Fruit fly (Drosophila melanogaster) whole organism, embryonic: ENCODE results near the gene Dic2.
A peak's percentile ranks its signal among the peaks of the same experiment; 100 is the strongest.

Experiments used
- Ada2b ChIP-seq: fragments of 200-800 bp; sonication (Bioruptor generic); IDR thresholded peaks from 2 replicates; pipeline ENCODE4 v1.3.6; 2022; ENCODE audit warnings: missing biosample characterization, missing genetic modification characterization
- Atf6 ChIP-seq: fragments of 200-800 bp; sonication (Bioruptor generic); IDR thresholded peaks from 2 replicates; pipeline ENCODE4 v1.3.6; 2022; ENCODE audit warnings: missing biosample characterization, missing genetic modification characterization
- CG10274 ChIP-seq: fragments of 200-800 bp; sonication (Bioruptor generic); optimal IDR thresholded peaks from 3 replicates; lab custom pipeline; 2017; ENCODE audit warnings: missing biosample characterization, mild to moderate bottlenecking, missing genetic modification characterization
- CG14965 ChIP-seq: fragments of 200-800 bp; sonication (Bioruptor generic); optimal IDR thresholded peaks from 2 replicates; lab custom pipeline; 2016; ENCODE audit warnings: missing biosample characterization, missing genetic modification characterization, borderline replicate concordance
- CG15073 ChIP-seq: fragments of 200-800 bp; sonication (Bioruptor generic); optimal IDR thresholded peaks from 2 replicates; lab custom pipeline; 2016; ENCODE audit warnings: missing biosample characterization, missing genetic modification characterization
- CG16779 ChIP-seq: fragments of 200-800 bp; sonication (Bioruptor generic); IDR thresholded peaks from 2 replicates; pipeline ENCODE4 v1.3.6; 2022; ENCODE audit warnings: missing biosample characterization, missing genetic modification characterization
- CG16863 ChIP-seq: fragments of 200-800 bp; sonication (Bioruptor generic); optimal IDR thresholded peaks from 3 replicates; lab custom pipeline; 2016; ENCODE audit warnings: missing biosample characterization, missing genetic modification characterization
- CG17568 ChIP-seq: fragments of 200-800 bp; sonication (Bioruptor generic); optimal IDR thresholded peaks from 2 replicates; lab custom pipeline; 2018; ENCODE audit warnings: missing biosample characterization, mild to moderate bottlenecking, missing genetic modification characterization, moderate library complexity
- CG17912 ChIP-seq: fragments of 200-800 bp; sonication (Bioruptor generic); optimal IDR thresholded peaks from 2 replicates; lab custom pipeline; 2018; ENCODE audit warnings: missing biosample characterization, mild to moderate bottlenecking, missing genetic modification characterization
- CG1832 ChIP-seq: fragments of 200-800 bp; sonication (Bioruptor generic); optimal IDR thresholded peaks from 2 replicates; lab custom pipeline; 2017; ENCODE audit warnings: missing biosample characterization, mild to moderate bottlenecking, missing genetic modification characterization, inconsistent platforms
- CG18619 ChIP-seq: fragments of 200-800 bp; sonication (Bioruptor generic); optimal IDR thresholded peaks from 3 replicates; lab custom pipeline; 2017; ENCODE audit warnings: missing biosample characterization, mild to moderate bottlenecking, missing genetic modification characterization
- CG2889 ChIP-seq: fragments of 200-800 bp; sonication (Bioruptor generic); IDR thresholded peaks from 3 replicates; pipeline ENCODE4 v1.3.6; 2022; ENCODE audit warnings: missing biosample characterization, missing genetic modification characterization
- CG34224 ChIP-seq: fragments of 200-800 bp; sonication (Bioruptor generic); IDR thresholded peaks from 3 replicates; pipeline ENCODE4 v1.3.6; 2022; ENCODE audit warnings: missing biosample characterization, missing genetic modification characterization; ENCODE audit not compliant: partially characterized antibody
- CG34376 ChIP-seq: fragments of 200-800 bp; sonication (Bioruptor generic); optimal IDR thresholded peaks from 2 replicates; lab custom pipeline; 2018; ENCODE audit warnings: missing biosample characterization, mild to moderate bottlenecking, missing genetic modification characterization
- CG4617 ChIP-seq: fragments of 200-800 bp; sonication (Bioruptor generic); optimal IDR thresholded peaks from 3 replicates; lab custom pipeline; 2016; ENCODE audit warnings: missing biosample characterization, missing genetic modification characterization, borderline replicate concordance
- CG6813 ChIP-seq: fragments of 200-800 bp; sonication (Bioruptor generic); optimal IDR thresholded peaks from 2 replicates; lab custom pipeline; 2017; ENCODE audit warnings: missing biosample characterization, missing genetic modification characterization, mild to moderate bottlenecking, moderate library complexity, missing genetic modification reagents
- CG7271 ChIP-seq: fragments of 200-800 bp; sonication (Bioruptor generic); optimal IDR thresholded peaks from 2 replicates; lab custom pipeline; 2018; ENCODE audit warnings: missing biosample characterization, mild to moderate bottlenecking, missing genetic modification characterization, moderate library complexity
- CG8944 ChIP-seq: fragments of 200-800 bp; sonication (Bioruptor generic); optimal IDR thresholded peaks from 3 replicates; lab custom pipeline; 2016; ENCODE audit warnings: missing biosample characterization, missing genetic modification characterization
- CG9797 ChIP-seq: fragments of 200-800 bp; sonication (Bioruptor generic); optimal IDR thresholded peaks from 3 replicates; lab custom pipeline; 2018; ENCODE audit warnings: missing biosample characterization, mild to moderate bottlenecking, missing genetic modification characterization
- Chrac-16 ChIP-seq: fragments of 200-800 bp; sonication (Bioruptor generic); optimal IDR thresholded peaks from 3 replicates; lab custom pipeline; 2016; ENCODE audit warnings: missing biosample characterization, missing genetic modification characterization
- Dad ChIP-seq: fragments of 200-800 bp; sonication (Bioruptor generic); optimal IDR thresholded peaks from 3 replicates; lab custom pipeline; 2016; ENCODE audit warnings: missing biosample characterization, missing genetic modification characterization
- Deaf1 ChIP-seq: fragments of 200-800 bp; optimal IDR thresholded peaks from 3 replicates; lab custom pipeline; 2019; ENCODE audit warnings: missing biosample characterization, mild to moderate bottlenecking, missing genetic modification characterization, moderate library complexity
- Dip3 ChIP-seq: fragments of 200-800 bp; sonication (Bioruptor generic); optimal IDR thresholded peaks from 3 replicates; lab custom pipeline; 2016; ENCODE audit warnings: missing biosample characterization, missing genetic modification characterization
- Drgx ChIP-seq: fragments of 200-800 bp; sonication (Bioruptor generic); IDR thresholded peaks from 2 replicates; pipeline ENCODE4 v1.3.6; 2022; ENCODE audit warnings: missing biosample characterization, missing genetic modification characterization
- HHEX ChIP-seq: fragments of 200-800 bp; sonication (Bioruptor generic); optimal IDR thresholded peaks from 3 replicates; lab custom pipeline; 2017; ENCODE audit warnings: missing biosample characterization, mild to moderate bottlenecking, missing genetic modification characterization, missing genetic modification reagents
- HLHmδ ChIP-seq: fragments of 200-800 bp; sonication (Bioruptor generic); optimal IDR thresholded peaks from 2 replicates; lab custom pipeline; 2018; ENCODE audit warnings: missing biosample characterization, mild to moderate bottlenecking, missing genetic modification characterization, moderate library complexity
- Myb ChIP-seq: fragments of 200-800 bp; sonication (Bioruptor generic); optimal IDR thresholded peaks from 2 replicates; lab custom pipeline; 2016; ENCODE audit warnings: missing biosample characterization, missing genetic modification characterization
- NFAT ChIP-seq: fragments of 200-800 bp; sonication (Bioruptor generic); IDR thresholded peaks from 2 replicates; pipeline ENCODE4 v1.3.6; 2022; ENCODE audit warnings: missing biosample characterization, missing genetic modification characterization
- Sin3A ChIP-seq: fragments of >200 bp; optimal IDR thresholded peaks from 2 replicates; lab custom pipeline; 2018
- TFAM ChIP-seq: fragments of 200-800 bp; sonication (Bioruptor generic); optimal IDR thresholded peaks from 2 replicates; lab custom pipeline; 2017; ENCODE audit warnings: missing biosample characterization, missing genetic modification characterization, inconsistent platforms
- Trl ChIP-seq, 3 experiments: fragments of >200 bp in 2 of 3; fragments of 200-800 bp in 1 of 3; sonication (Bioruptor generic) in 1 of 3; optimal IDR thresholded peaks; 2 replicates in 1 of 3; 3 replicates in 2 of 3; lab custom pipeline; 2016 to 2017; ENCODE audit warnings: missing biosample characterization in 1 of 3, missing genetic modification characterization in 1 of 3
- ap ChIP-seq: fragments of 200-800 bp; sonication (Bioruptor generic); IDR thresholded peaks from 2 replicates; pipeline ENCODE4 v1.3.6; 2022; ENCODE audit warnings: missing biosample characterization, missing genetic modification characterization
- bigmax ChIP-seq: fragments of 200-800 bp; sonication (Bioruptor generic); optimal IDR thresholded peaks from 2 replicates; lab custom pipeline; 2018; ENCODE audit warnings: missing biosample characterization, mild to moderate bottlenecking, missing genetic modification characterization
- bsh ChIP-seq, 2 experiments: fragments of 200-800 bp; sonication (Bioruptor generic); optimal IDR thresholded peaks; 2 replicates each; lab custom pipeline; 2017 to 2018; ENCODE audit warnings: mild to moderate bottlenecking in 2 of 2, missing biosample characterization in 2 of 2, missing genetic modification characterization in 2 of 2, moderate library complexity in 1 of 2
- cato ChIP-seq: fragments of 200-800 bp; sonication (Bioruptor generic); optimal IDR thresholded peaks from 2 replicates; lab custom pipeline; 2016; ENCODE audit warnings: missing biosample characterization, missing genetic modification characterization, borderline replicate concordance
- chinmo ChIP-seq: fragments of 200-800 bp; sonication (Bioruptor generic); IDR thresholded peaks from 4 replicates; pipeline ENCODE4 v1.3.6; 2022; ENCODE audit warnings: missing biosample characterization, missing genetic modification characterization; ENCODE audit not compliant: partially characterized antibody
- chn ChIP-seq: fragments of 200-800 bp; sonication (Bioruptor generic); optimal IDR thresholded peaks from 2 replicates; lab custom pipeline; 2016; ENCODE audit warnings: missing biosample characterization, missing genetic modification characterization
- crol ChIP-seq: fragments of 200-800 bp; sonication (Bioruptor generic); IDR thresholded peaks from 2 replicates; pipeline ENCODE4 v1.3.6; 2022; ENCODE audit warnings: missing biosample characterization, missing genetic modification characterization
- danr ChIP-seq: fragments of 200-800 bp; sonication (Bioruptor generic); IDR thresholded peaks from 2 replicates; pipeline ENCODE4 v1.3.6; 2022; ENCODE audit warnings: missing biosample characterization, missing genetic modification characterization
- fd64A ChIP-seq: fragments of 200-800 bp; sonication (Bioruptor generic); optimal IDR thresholded peaks from 3 replicates; lab custom pipeline; 2018; ENCODE audit warnings: missing biosample characterization, mild to moderate bottlenecking, missing genetic modification characterization
- jumu ChIP-seq: fragments of 200-800 bp; sonication (Bioruptor generic); optimal IDR thresholded peaks from 3 replicates; lab custom pipeline; 2016; ENCODE audit warnings: missing biosample characterization, missing genetic modification characterization
- onecut ChIP-seq: fragments of 200-800 bp; sonication (Bioruptor generic); IDR thresholded peaks from 2 replicates; pipeline ENCODE4 v1.3.6; 2022; ENCODE audit warnings: missing biosample characterization, missing genetic modification characterization
- pan ChIP-seq, 4 experiments: fragments of >200 bp in 3 of 4; fragments of 200-800 bp in 1 of 4; sonication (Bioruptor generic) in 1 of 4; optimal IDR thresholded peaks in 3 of 4; IDR thresholded peaks in 1 of 4; 2 replicates each; pipeline versions ENCODE4 v1.3.6 to Lab custom; 2017 to 2022; ENCODE audit warnings: missing biosample characterization in 2 of 4, missing genetic modification characterization in 2 of 4, mixed read lengths in 1 of 4
- peb ChIP-seq: fragments of 200-800 bp; sonication (Bioruptor generic); IDR thresholded peaks from 2 replicates; pipeline ENCODE4 v1.3.6; 2022; ENCODE audit warnings: missing biosample characterization, missing genetic modification characterization
- rib ChIP-seq: fragments of 200-800 bp; sonication (Bioruptor generic); IDR thresholded peaks from 2 replicates; pipeline ENCODE4 v1.3.6; 2022; ENCODE audit warnings: missing biosample characterization, missing genetic modification characterization
- ro ChIP-seq: fragments of 200-800 bp; sonication (Bioruptor generic); IDR thresholded peaks from 2 replicates; pipeline ENCODE4 v1.3.6; 2022; ENCODE audit warnings: missing biosample characterization, missing genetic modification characterization
- slbo ChIP-seq: fragments of 200-800 bp; sonication (Bioruptor generic); IDR thresholded peaks from 2 replicates; pipeline ENCODE4 v1.3.6; 2022; ENCODE audit warnings: missing biosample characterization, missing genetic modification characterization
- sr ChIP-seq: fragments of 200-800 bp; sonication (Bioruptor generic); IDR thresholded peaks from 3 replicates; pipeline ENCODE4 v1.3.6; 2022; ENCODE audit warnings: missing biosample characterization, missing genetic modification characterization
- wdn ChIP-seq: fragments of 200-800 bp; sonication (Bioruptor generic); IDR thresholded peaks from 2 replicates; pipeline ENCODE4 v1.3.6; 2022; ENCODE audit warnings: missing biosample characterization, missing genetic modification characterization

Dic2 gene

dm6 chr3R:20549855-20550603 is 48.8 kb upstream of the Dic2 start (continued):
- TF ChIP-seq CG17912 (GFP tag; lab: Kevin White, UChicago): no peak
- TF ChIP-seq bigmax (GFP tag; lab: Kevin White, UChicago): no peak
- no peak for TF ChIP-seq Trl (optimal IDR thresholded peaks at IDR 0.05; lab: Kevin White, UChicago)
- TF ChIP-seq Trl (GFP tag; optimal IDR thresholded peaks at IDR 0.05; lab: Kevin White, UChicago): no peak
- peak; percentile 78 for TF ChIP-seq Drgx (GFP tag; lab: Robert Waterston, UW)
- TF ChIP-seq sr: 0 out of 3 replicates have a peak, but pooled peaks have one; percentile 10
- no peak for TF ChIP-seq CG14965 (GFP tag; lab: Kevin White, UChicago)
- peak; percentile 95 for TF ChIP-seq crol (GFP tag; lab: Robert Waterston, UW)
- TF ChIP-seq fd64A: no peak
- TF ChIP-seq CG8944 (GFP tag; lab: Kevin White, UChicago): no peak
- no peak for TF ChIP-seq Myb (GFP tag; lab: Kevin White, UChicago)
- TF ChIP-seq CG4617 (GFP tag; lab: Kevin White, UChicago): peak; percentile 45
- peak; percentile 74 for TF ChIP-seq CG17568 (GFP tag; lab: Kevin White, UChicago)
- TF ChIP-seq CG18619: peak; percentile 86
- peak; percentile 83 for TF ChIP-seq cato (GFP tag; lab: Kevin White, UChicago)
- TF ChIP-seq CG16779: peak; percentile 43; the same call in 1 of the 2 replicates
- TF ChIP-seq jumu (GFP tag; lab: Kevin White, UChicago): no peak
- TF ChIP-seq Chrac-16 (GFP tag; lab: Kevin White, UChicago): peak; percentile 70
- peak; percentile 46 for TF ChIP-seq TFAM (GFP tag; lab: Kevin White, UChicago)
- peak; percentile 83 for TF ChIP-seq slbo (GFP tag; lab: Robert Waterston, UW)
- TF ChIP-seq danr (GFP tag; lab: Robert Waterston, UW): peak; percentile 79
- peak; percentile 82 for TF ChIP-seq Deaf1
- TF ChIP-seq rib (GFP tag; lab: Robert Waterston, UW): peak; percentile 79
- no peak for TF ChIP-seq CG15073 (GFP tag; lab: Kevin White, UChicago)
- TF ChIP-seq HHEX: peak; percentile 88
- no peak for TF ChIP-seq wdn
- TF ChIP-seq chinmo: peak; percentile 59; the same call in 3 of the 4 replicates
- TF ChIP-seq CG6813 (GFP tag; lab: Kevin White, UChicago): peak; percentile 78
- no peak for TF ChIP-seq HLHmδ (GFP tag; lab: Kevin White, UChicago)
- no peak for TF ChIP-seq Dip3 (GFP tag; lab: Kevin White, UChicago)
- TF ChIP-seq chn (GFP tag; lab: Kevin White, UChicago): peak; percentile 55
- TF ChIP-seq CG16863 (GFP tag; lab: Kevin White, UChicago): peak; percentile 54
- peak; percentile 69 for TF ChIP-seq CG34376 (GFP tag; lab: Kevin White, UChicago)
- no peak for TF ChIP-seq Sin3A (lab: Kevin White, UChicago)
- TF ChIP-seq NFAT (GFP tag; lab: Robert Waterston, UW): peak; percentile 33; the same call in 1 of the 2 replicates
- TF ChIP-seq onecut (GFP tag; lab: Robert Waterston, UW): peak; percentile 82
- peak; percentile 73 for TF ChIP-seq CG2889 (GFP tag; lab: Robert Waterston, UW)
- peak; percentile 76 for TF ChIP-seq CG10274 (GFP tag; lab: Kevin White, UChicago)
- TF ChIP-seq pan (optimal IDR thresholded peaks at IDR 0.05; lab: Kevin White, UChicago): no peak
- TF ChIP-seq pan (GFP tag; optimal IDR thresholded peaks at IDR 0.05 in 1 of 2, IDR thresholded peaks at IDR 0.05 in 1 of 2): peak in 1 of 2 experiments; percentile 77
- TF ChIP-seq ap (GFP tag; lab: Robert Waterston, UW): peak; percentile 62
- TF ChIP-seq peb: peak; percentile 73
- no peak for TF ChIP-seq Dad (GFP tag; lab: Kevin White, UChicago)
- TF ChIP-seq Atf6 (GFP tag; lab: Robert Waterston, UW): peak; percentile 87
- peak; percentile 63 for TF ChIP-seq ro (GFP tag; lab: Robert Waterston, UW)
- no peak for TF ChIP-seq CG34224 (GFP tag; lab: Robert Waterston, UW)
- peak; percentile 76 to 91 for TF ChIP-seq bsh (GFP tag; optimal IDR thresholded peaks at IDR 0.05; lab: Kevin White, UChicago)
- TF ChIP-seq Ada2b: peak; percentile 87
- no peak for TF ChIP-seq CG1832 (GFP tag; lab: Kevin White, UChicago)
- TF ChIP-seq CG7271 (tag; lab: Kevin White, UChicago): no peak
- TF ChIP-seq CG9797 (GFP tag; lab: Kevin White, UChicago): no peak
